Fruit fly (Drosophila melanogaster) whole organism, embryonic: Measurements from ENCODE around the gene CG10348.

Source experiments
- ATbp ChIP-seq: fragments of 200-800 bp; sonication (Bioruptor generic); optimal IDR thresholded peaks from 2 replicates; lab custom pipeline; 2017; ENCODE audit warnings: missing biosample characterization, mild to moderate bottlenecking, missing genetic modification characterization, missing genetic modification reagents
- CG12104 ChIP-seq: fragments of 200-800 bp; sonication (Bioruptor generic); optimal IDR thresholded peaks from 3 replicates; lab custom pipeline; 2016; ENCODE audit warnings: missing biosample characterization, missing genetic modification characterization
- CG12299 ChIP-seq: fragments of 200-800 bp; sonication (Bioruptor generic); optimal IDR thresholded peaks from 2 replicates; lab custom pipeline; 2018; ENCODE audit warnings: missing biosample characterization, mild to moderate bottlenecking, missing genetic modification characterization
- CG12744 ChIP-seq: fragments of 200-800 bp; sonication (Bioruptor generic); optimal IDR thresholded peaks from 2 replicates; lab custom pipeline; 2016; ENCODE audit warnings: missing biosample characterization, missing genetic modification characterization
- CG13123 ChIP-seq: fragments of 200-800 bp; sonication (Bioruptor generic); optimal IDR thresholded peaks from 2 replicates; lab custom pipeline; 2016; ENCODE audit warnings: missing biosample characterization, missing genetic modification characterization
- CG13296 ChIP-seq: fragments of 200-800 bp; sonication (Bioruptor generic); optimal IDR thresholded peaks from 3 replicates; lab custom pipeline; 2018; ENCODE audit warnings: missing biosample characterization, mild to moderate bottlenecking, missing genetic modification characterization
- CG13424 ChIP-seq: fragments of 200-800 bp; sonication (Bioruptor generic); optimal IDR thresholded peaks from 2 replicates; lab custom pipeline; 2019; ENCODE audit warnings: missing biosample characterization, mild to moderate bottlenecking, missing genetic modification characterization, moderate library complexity
- CG1603 ChIP-seq: fragments of 200-800 bp; sonication (Bioruptor generic); optimal IDR thresholded peaks from 2 replicates; lab custom pipeline; 2019; ENCODE audit warnings: missing biosample characterization, mild to moderate bottlenecking, missing genetic modification characterization, moderate library complexity
- CG1647 ChIP-seq: fragments of 200-800 bp; sonication (Bioruptor generic); optimal IDR thresholded peaks from 3 replicates; lab custom pipeline; 2016; ENCODE audit warnings: missing biosample characterization, missing genetic modification characterization
- CG2875 ChIP-seq: fragments of 200-800 bp; sonication (Bioruptor generic); optimal IDR thresholded peaks from 2 replicates; lab custom pipeline; 2017; ENCODE audit warnings: missing biosample characterization, mild to moderate bottlenecking, missing genetic modification characterization, missing genetic modification reagents
- CG30020 ChIP-seq: fragments of 200-800 bp; optimal IDR thresholded peaks from 2 replicates; lab custom pipeline; 2019; ENCODE audit warnings: missing biosample characterization, mild to moderate bottlenecking, missing genetic modification characterization, moderate library complexity
- CG30403 ChIP-seq: fragments of 200-800 bp; sonication (Bioruptor generic); optimal IDR thresholded peaks from 3 replicates; lab custom pipeline; 2016; ENCODE audit warnings: missing biosample characterization, missing genetic modification characterization
- CG31224 ChIP-seq: fragments of 200-800 bp; sonication (Bioruptor generic); IDR thresholded peaks from 2 replicates; pipeline ENCODE4 v1.3.6; 2022; ENCODE audit warnings: missing biosample characterization, missing genetic modification characterization
- CG34422 ChIP-seq: fragments of 200-800 bp; sonication (Bioruptor generic); IDR thresholded peaks from 3 replicates; pipeline ENCODE4 v1.3.6; 2022; ENCODE audit warnings: missing biosample characterization, missing genetic modification characterization
- CG7963 ChIP-seq: fragments of 200-800 bp; sonication (Bioruptor generic); IDR thresholded peaks from 3 replicates; pipeline ENCODE4 v1.3.6; 2022; ENCODE audit warnings: missing biosample characterization, missing genetic modification characterization; ENCODE audit not compliant: partially characterized antibody
- CHES-1-like ChIP-seq: fragments of 200-800 bp; sonication (Bioruptor generic); optimal IDR thresholded peaks from 2 replicates; lab custom pipeline; 2016; ENCODE audit warnings: missing biosample characterization, missing genetic modification characterization
- Dbx ChIP-seq: fragments of 200-800 bp; sonication (Bioruptor generic); IDR thresholded peaks from 3 replicates; pipeline ENCODE4 v1.3.6; 2022; ENCODE audit warnings: missing biosample characterization, missing genetic modification characterization
- Fer2 ChIP-seq: fragments of 200-800 bp; sonication (Bioruptor generic); optimal IDR thresholded peaks from 2 replicates; lab custom pipeline; 2018; ENCODE audit warnings: missing biosample characterization, mild to moderate bottlenecking, missing genetic modification characterization, moderate library complexity
- GATAe ChIP-seq: fragments of 200-800 bp; sonication (Bioruptor generic); conservative IDR thresholded peaks from 2 replicates; pipeline ENCODE4 v1.3.6; 2022; ENCODE audit warnings: missing biosample characterization, missing genetic modification characterization
- Hand ChIP-seq: fragments of 200-800 bp; sonication (Bioruptor generic); optimal IDR thresholded peaks from 2 replicates; lab custom pipeline; 2017; ENCODE audit warnings: mild to moderate bottlenecking, missing biosample characterization, missing genetic modification reagents, missing genetic modification characterization
- Hr39 ChIP-seq: fragments of >200 bp; optimal IDR thresholded peaks from 2 replicates; lab custom pipeline; 2017
- Lpt ChIP-seq: fragments of >200 bp; optimal IDR thresholded peaks from 2 replicates; lab custom pipeline; 2018; ENCODE audit warnings: missing biosample characterization, missing genetic modification characterization
- MESR4 ChIP-seq: fragments of 200-800 bp; sonication (Bioruptor generic); optimal IDR thresholded peaks from 2 replicates; lab custom pipeline; 2018; ENCODE audit warnings: missing biosample characterization, mild to moderate bottlenecking, missing genetic modification characterization, moderate library complexity
- Mes4 ChIP-seq: fragments of 200-800 bp; sonication (Bioruptor generic); optimal IDR thresholded peaks from 2 replicates; lab custom pipeline; 2016; ENCODE audit warnings: missing biosample characterization, missing genetic modification characterization
- NFAT ChIP-seq: fragments of 200-800 bp; sonication (Bioruptor generic); IDR thresholded peaks from 2 replicates; pipeline ENCODE4 v1.3.6; 2022; ENCODE audit warnings: missing biosample characterization, missing genetic modification characterization
- Optix ChIP-seq: fragments of 200-800 bp; sonication (Bioruptor generic); IDR thresholded peaks from 3 replicates; pipeline ENCODE4 v1.3.6; 2022; ENCODE audit warnings: missing biosample characterization, missing genetic modification characterization
- Rx ChIP-seq: fragments of 200-800 bp; sonication (Bioruptor generic); IDR thresholded peaks from 2 replicates; pipeline ENCODE4 v1.3.6; 2022; ENCODE audit warnings: missing biosample characterization, missing genetic modification characterization
- Xbp1 ChIP-seq: fragments of 200-800 bp; sonication (Bioruptor generic); optimal IDR thresholded peaks from 3 replicates; lab custom pipeline; 2016; ENCODE audit warnings: missing biosample characterization, mild to moderate bottlenecking, missing genetic modification characterization
- bcd ChIP-seq: fragments of 200-800 bp; sonication (Bioruptor generic); optimal IDR thresholded peaks from 2 replicates; lab custom pipeline; 2017; ENCODE audit warnings: missing biosample characterization, mild to moderate bottlenecking, missing genetic modification characterization
- cad ChIP-seq: fragments of >200 bp; optimal IDR thresholded peaks from 2 replicates; lab custom pipeline; 2017; ENCODE audit warnings: missing biosample characterization, missing genetic modification characterization
- gcm2 ChIP-seq: fragments of 200-800 bp; sonication (Bioruptor generic); optimal IDR thresholded peaks from 2 replicates; lab custom pipeline; 2016; ENCODE audit warnings: missing biosample characterization, missing genetic modification characterization
- gsb-n ChIP-seq: fragments of 200-800 bp; sonication (Bioruptor generic); optimal IDR thresholded peaks from 3 replicates; lab custom pipeline; 2018; ENCODE audit warnings: missing biosample characterization, mild to moderate bottlenecking, missing genetic modification characterization
- gt ChIP-seq: fragments of 200-800 bp; sonication (Bioruptor generic); IDR thresholded peaks from 2 replicates; pipeline ENCODE4 v1.3.6; 2022; ENCODE audit warnings: missing biosample characterization, missing genetic modification characterization
- ham ChIP-seq: fragments of 200-800 bp; sonication (Bioruptor generic); IDR thresholded peaks from 2 replicates; pipeline ENCODE4 v1.3.6; 2022; ENCODE audit warnings: missing biosample characterization, missing genetic modification characterization
- jing ChIP-seq: fragments of 200-800 bp; sonication (Bioruptor generic); optimal IDR thresholded peaks from 2 replicates; lab custom pipeline; 2018; ENCODE audit warnings: missing biosample characterization, mild to moderate bottlenecking, missing genetic modification characterization
- kay ChIP-seq: fragments of 200-800 bp; sonication (Bioruptor generic); optimal IDR thresholded peaks from 2 replicates; lab custom pipeline; 2016; ENCODE audit warnings: missing biosample characterization, missing genetic modification characterization
- lmd ChIP-seq: fragments of 200-800 bp; sonication (Bioruptor generic); IDR thresholded peaks from 2 replicates; pipeline ENCODE4 v1.3.6; 2022; ENCODE audit warnings: missing biosample characterization, missing genetic modification characterization
- mld ChIP-seq: fragments of 200-800 bp; sonication (Bioruptor generic); IDR thresholded peaks from 3 replicates; pipeline ENCODE4 v1.3.6; 2022; ENCODE audit warnings: missing biosample characterization, missing genetic modification characterization; ENCODE audit not compliant: partially characterized antibody
- oc ChIP-seq: fragments of 200-800 bp; sonication (Bioruptor generic); optimal IDR thresholded peaks from 2 replicates; lab custom pipeline; 2018; ENCODE audit warnings: missing biosample characterization, mild to moderate bottlenecking, missing genetic modification characterization, moderate library complexity
- p53 ChIP-seq: fragments of 200-800 bp; sonication (Bioruptor generic); optimal IDR thresholded peaks from 2 replicates; lab custom pipeline; 2016; ENCODE audit warnings: missing biosample characterization, missing genetic modification characterization
- pan ChIP-seq, 4 experiments: fragments of >200 bp in 3 of 4; fragments of 200-800 bp in 1 of 4; sonication (Bioruptor generic) in 1 of 4; optimal IDR thresholded peaks in 3 of 4; IDR thresholded peaks in 1 of 4; 2 replicates each; pipeline versions ENCODE4 v1.3.6 to Lab custom; 2017 to 2022; ENCODE audit warnings: missing biosample characterization in 2 of 4, missing genetic modification characterization in 2 of 4, mixed read lengths in 1 of 4
- scrt ChIP-seq: fragments of 200-800 bp; sonication (Bioruptor generic); optimal IDR thresholded peaks from 2 replicates; lab custom pipeline; 2018; ENCODE audit warnings: missing biosample characterization, mild to moderate bottlenecking, missing genetic modification characterization, moderate library complexity
- sisA ChIP-seq: fragments of 200-800 bp; sonication (Bioruptor generic); IDR thresholded peaks from 2 replicates; pipeline ENCODE4 v1.3.6; 2022; ENCODE audit warnings: missing biosample characterization, missing genetic modification characterization
- so ChIP-seq: fragments of 200-800 bp; sonication (Bioruptor generic); IDR thresholded peaks from 3 replicates; pipeline ENCODE4 v1.3.6; 2022; ENCODE audit warnings: missing biosample characterization, missing genetic modification characterization
- tap ChIP-seq: fragments of 200-800 bp; optimal IDR thresholded peaks from 3 replicates; lab custom pipeline; 2019; ENCODE audit warnings: missing biosample characterization, mild to moderate bottlenecking, missing genetic modification characterization, moderate library complexity
- trh ChIP-seq: fragments of 200-800 bp; sonication (Bioruptor generic); optimal IDR thresholded peaks from 2 replicates; lab custom pipeline; 2016; ENCODE audit warnings: missing biosample characterization, missing genetic modification characterization
- unpg ChIP-seq: fragments of 200-800 bp; sonication (Bioruptor generic); optimal IDR thresholded peaks from 3 replicates; lab custom pipeline; 2018; ENCODE audit warnings: missing biosample characterization, mild to moderate bottlenecking, missing genetic modification characterization, moderate library complexity
- zen ChIP-seq: fragments of 200-800 bp; sonication (Bioruptor generic); optimal IDR thresholded peaks from 3 replicates; lab custom pipeline; 2018; ENCODE audit warnings: missing biosample characterization, mild to moderate bottlenecking, missing genetic modification characterization, moderate library complexity
- zf30C ChIP-seq: fragments of 200-800 bp; sonication (Bioruptor generic); optimal IDR thresholded peaks from 3 replicates; lab custom pipeline; 2018; ENCODE audit warnings: missing biosample characterization, mild to moderate bottlenecking, missing genetic modification characterization

Gene CG10348

DNA sequence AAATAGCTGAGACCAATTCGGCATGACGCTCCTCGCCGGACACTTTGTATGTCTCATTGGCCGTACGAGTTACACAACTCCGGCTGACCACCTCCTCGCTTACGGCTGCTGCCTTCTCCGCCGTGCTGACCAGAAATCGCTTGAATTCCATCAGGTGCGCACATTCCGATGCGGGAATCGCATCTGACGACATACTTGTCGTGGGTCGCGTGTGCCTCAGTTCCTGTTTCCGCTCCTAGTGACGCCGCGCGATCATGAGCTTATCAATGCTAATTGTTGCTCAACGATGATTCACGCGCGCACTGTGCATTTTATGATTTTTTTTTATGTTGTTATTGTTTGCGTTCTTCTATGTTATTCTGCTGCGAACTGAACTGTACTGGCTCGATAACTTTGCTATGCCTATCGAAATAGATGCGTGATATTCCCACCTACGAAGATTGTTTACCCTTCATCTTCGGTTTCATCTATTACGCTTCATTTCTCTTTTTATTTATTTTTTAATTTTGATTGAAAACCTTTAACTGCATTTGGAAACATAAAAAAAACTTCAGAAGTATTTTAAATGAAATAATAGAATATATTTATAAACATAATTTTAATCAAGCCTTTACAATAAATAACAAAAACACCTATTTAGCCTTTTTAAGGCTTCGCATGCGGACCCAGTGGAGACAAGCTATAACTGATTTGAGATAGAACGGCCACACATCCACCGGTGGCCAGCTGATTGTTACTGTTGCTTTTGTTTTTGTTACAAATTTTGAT, 29.4 kb downstream of the CG10348 start, which contains the start of the genes CG10376 and CG10343 (continued):
- peak; percentile 86 for TF ChIP-seq sisA (GFP tag; lab: Robert Waterston, UW)
- peak; percentile 62; the same call in 1 of the 3 replicates for TF ChIP-seq so (GFP tag; lab: Robert Waterston, UW)
- TF ChIP-seq jing (GFP tag; lab: Kevin White, UChicago) = peak; percentile 40
- no peak for TF ChIP-seq CG12744
- peak; percentile 83 for TF ChIP-seq tap (tag; lab: Kevin White, UChicago)
- peak; percentile 90 for TF ChIP-seq unpg (GFP tag; lab: Kevin White, UChicago)
- TF ChIP-seq scrt (GFP tag; lab: Kevin White, UChicago) = peak; percentile 89
- TF ChIP-seq zf30C (GFP tag; lab: Kevin White, UChicago) = no peak
- peak; percentile 93 for TF ChIP-seq Xbp1
- TF ChIP-seq mld (GFP tag; lab: Robert Waterston, UW) = peak; percentile 73; the same call in 2 of the 3 replicates
- peak; percentile 87 for TF ChIP-seq CG12299 (tag; lab: Kevin White, UChicago)
- TF ChIP-seq Mes4 (GFP tag; lab: Kevin White, UChicago) = peak; percentile 3
- TF ChIP-seq CG13123 (GFP tag; lab: Kevin White, UChicago) = peak; percentile 55
- peak; percentile 86 for TF ChIP-seq kay (GFP tag; lab: Kevin White, UChicago)
- peak; percentile 49 for TF ChIP-seq CHES-1-like (GFP tag; lab: Kevin White, UChicago)
- peak; percentile 78; the same call in 2 of the 3 replicates for TF ChIP-seq CG34422 (GFP tag; lab: Robert Waterston, UW)
- TF ChIP-seq p53 = peak; percentile 34
- TF ChIP-seq CG30020 (tag; lab: Kevin White, UChicago) = peak; percentile 98
- peak; percentile 90 for TF ChIP-seq zen (tag; lab: Kevin White, UChicago)
- peak; percentile 94 for TF ChIP-seq CG30403 (GFP tag; lab: Kevin White, UChicago)
- TF ChIP-seq CG12104 (GFP tag; lab: Kevin White, UChicago) = peak; percentile 82
- peak; percentile 89 for TF ChIP-seq bcd (GFP tag; lab: Kevin White, UChicago)
- peak; percentile 85 for TF ChIP-seq NFAT (GFP tag; lab: Robert Waterston, UW)
- TF ChIP-seq CG2875 (GFP tag; lab: Kevin White, UChicago) = peak; percentile 52
- peak; percentile 82 for TF ChIP-seq CG31224 (GFP tag; lab: Robert Waterston, UW)
- TF ChIP-seq gt (GFP tag; lab: Robert Waterston, UW) = peak; percentile 57; the same call in 1 of the 2 replicates
- no peak for TF ChIP-seq pan (optimal IDR thresholded peaks at IDR 0.05; lab: Kevin White, UChicago)
- peak in 1 of 2 experiments; percentile 83 for TF ChIP-seq pan (GFP tag; optimal IDR thresholded peaks at IDR 0.05 in 1 of 2, IDR thresholded peaks at IDR 0.05 in 1 of 2)
- peak; percentile 59 for TF ChIP-seq Rx (GFP tag; lab: Robert Waterston, UW)
- no peak for TF ChIP-seq Lpt (GFP tag; lab: Kevin White, UChicago)
- TF ChIP-seq GATAe (GFP tag; lab: Robert Waterston, UW) = peak; percentile 63
- TF ChIP-seq CG1647 (GFP tag; lab: Kevin White, UChicago) = peak; percentile 7
- TF ChIP-seq trh (GFP tag; lab: Kevin White, UChicago) = peak; percentile 80
- peak; percentile 78 for TF ChIP-seq CG13296 (GFP tag; lab: Kevin White, UChicago)
- peak; percentile 88 for TF ChIP-seq Fer2 (tag; lab: Kevin White, UChicago)
- peak; percentile 41 for TF ChIP-seq Hand (GFP tag; lab: Kevin White, UChicago)
- no peak for TF ChIP-seq ham
- peak; percentile 65 for TF ChIP-seq MESR4 (GFP tag; lab: Kevin White, UChicago)
- no peak for TF ChIP-seq gcm2 (GFP tag; lab: Kevin White, UChicago)
- peak; percentile 67 for TF ChIP-seq CG7963 (GFP tag; lab: Robert Waterston, UW)
- peak; percentile 90 for TF ChIP-seq Dbx (GFP tag; lab: Robert Waterston, UW)
- peak; percentile 95 for TF ChIP-seq CG13424
- 0 out of 3 replicates have a peak, but pooled peaks have one; percentile 41 for TF ChIP-seq Optix (GFP tag; lab: Robert Waterston, UW)
- peak; percentile 92 for TF ChIP-seq lmd (GFP tag; lab: Robert Waterston, UW)
- TF ChIP-seq ATbp = peak; percentile 74
- peak; percentile 31 for TF ChIP-seq CG1603
- TF ChIP-seq oc (tag; lab: Kevin White, UChicago) = no peak
- TF ChIP-seq cad (GFP tag; lab: Kevin White, UChicago) = no peak
- TF ChIP-seq Hr39 (lab: Kevin White, UChicago) = no peak
- peak; percentile 90 for TF ChIP-seq gsb-n (tag; lab: Kevin White, UChicago)
